Fruit fly (Drosophila melanogaster): ENCODE measurements around the gene CG6724.

dm6 chr2L:10818807-10819206, 49.1 kb upstream of the CG6724 start, which contains the start of gene CG6508:
- TF ChIP-seq psq (GFP tag; optimal IDR thresholded peaks at IDR 0.05) (no peak), Rel (GFP tag; optimal IDR thresholded peaks at IDR 0.05) (no peak), Rel (tag; optimal IDR thresholded peaks at IDR 0.05) (no peak), N (GFP tag; optimal IDR thresholded peaks at IDR 0.05) (no peak), br (GFP tag; optimal IDR thresholded peaks at IDR 0.05) (no peak), dl (GFP tag; optimal IDR thresholded peaks at IDR 0.05; ENCODE audit: insufficient read depth in 1 of 2, partially characterized antibody in 2 of 2) (no peak), Myc (optimal IDR thresholded peaks at IDR 0.05) (no peak), CG9705 (GFP tag; optimal IDR thresholded peaks at IDR 0.05) (no peak), pan (optimal IDR thresholded peaks at IDR 0.05) (no peak), Abd-B (GFP tag; optimal IDR thresholded peaks at IDR 0.05) (no peak)

All from whole organism, wandering third instar larva.